Fruit fly (Drosophila melanogaster) whole organism, embryonic: ENCODE results near the gene CG34256.

Experiments
- Awh ChIP-seq: fragments of 200-800 bp; sonication (Bioruptor generic); IDR thresholded peaks from 2 replicates; pipeline ENCODE4, ENCODE4 v1.3.6; 2022; ENCODE audit warnings: missing biosample characterization, missing genetic modification characterization
- Bgb ChIP-seq: fragments of 200-800 bp; sonication (Bioruptor generic); IDR thresholded peaks from 2 replicates; pipeline ENCODE4 v1.3.6; 2022; ENCODE audit warnings: missing biosample characterization, missing genetic modification characterization; ENCODE audit not compliant: partially characterized antibody
- CG10267 ChIP-seq: fragments of 200-800 bp; sonication (Bioruptor generic); optimal IDR thresholded peaks from 2 replicates; lab custom pipeline; 2018; ENCODE audit warnings: missing biosample characterization, mild to moderate bottlenecking, missing genetic modification characterization, moderate library complexity
- CG11247 ChIP-seq: fragments of 200-800 bp; sonication (Bioruptor generic); IDR thresholded peaks from 2 replicates; pipeline ENCODE4 v1.3.6; 2022; ENCODE audit warnings: missing biosample characterization, missing genetic modification characterization
- CG12104 ChIP-seq: fragments of 200-800 bp; sonication (Bioruptor generic); optimal IDR thresholded peaks from 3 replicates; lab custom pipeline; 2016; ENCODE audit warnings: missing biosample characterization, missing genetic modification characterization
- CG12391 ChIP-seq: fragments of 200-800 bp; sonication (Bioruptor generic); optimal IDR thresholded peaks from 3 replicates; lab custom pipeline; 2018; ENCODE audit warnings: missing biosample characterization, mild to moderate bottlenecking, missing genetic modification characterization, moderate library complexity
- CG14965 ChIP-seq: fragments of 200-800 bp; sonication (Bioruptor generic); optimal IDR thresholded peaks from 2 replicates; lab custom pipeline; 2016; ENCODE audit warnings: missing biosample characterization, missing genetic modification characterization, borderline replicate concordance
- CG16863 ChIP-seq: fragments of 200-800 bp; sonication (Bioruptor generic); optimal IDR thresholded peaks from 3 replicates; lab custom pipeline; 2016; ENCODE audit warnings: missing biosample characterization, missing genetic modification characterization
- CG17802 ChIP-seq: fragments of 200-800 bp; sonication (Bioruptor generic); optimal IDR thresholded peaks from 2 replicates; lab custom pipeline; 2018; ENCODE audit warnings: missing biosample characterization, mild to moderate bottlenecking, missing genetic modification characterization, moderate library complexity
- CG2199 ChIP-seq: fragments of 200-800 bp; sonication (Bioruptor generic); IDR thresholded peaks from 3 replicates; pipeline ENCODE4 v1.3.6; 2022; ENCODE audit warnings: missing biosample characterization, missing genetic modification characterization
- CG2889 ChIP-seq: fragments of 200-800 bp; sonication (Bioruptor generic); IDR thresholded peaks from 3 replicates; pipeline ENCODE4 v1.3.6; 2022; ENCODE audit warnings: missing biosample characterization, missing genetic modification characterization
- CG31365 ChIP-seq: fragments of 200-800 bp; sonication (Bioruptor generic); optimal IDR thresholded peaks from 2 replicates; lab custom pipeline; 2018; ENCODE audit warnings: missing biosample characterization, mild to moderate bottlenecking, missing genetic modification characterization
- CG3847 ChIP-seq: fragments of 200-800 bp; sonication (Bioruptor generic); IDR thresholded peaks from 2 replicates; pipeline ENCODE4 v1.3.6; 2022; ENCODE audit warnings: missing biosample characterization, missing genetic modification characterization
- CG4360 ChIP-seq: fragments of 200-800 bp; sonication (Bioruptor generic); IDR thresholded peaks from 2 replicates; pipeline ENCODE4 v1.3.6; 2022; ENCODE audit warnings: missing biosample characterization, missing genetic modification characterization
- CG6175 ChIP-seq: fragments of 200-800 bp; sonication (Bioruptor generic); IDR thresholded peaks from 3 replicates; pipeline ENCODE4 v1.3.6; 2022; ENCODE audit warnings: missing biosample characterization, missing genetic modification characterization
- CG6765 ChIP-seq: fragments of 200-800 bp; sonication (Bioruptor generic); optimal IDR thresholded peaks from 3 replicates; lab custom pipeline; 2017; ENCODE audit warnings: missing biosample characterization, mild to moderate bottlenecking, missing genetic modification characterization
- CG8924 ChIP-seq: fragments of 200-800 bp; optimal IDR thresholded peaks from 3 replicates; lab custom pipeline; 2019; ENCODE audit warnings: missing biosample characterization, mild to moderate bottlenecking, missing genetic modification characterization, moderate library complexity
- ERR ChIP-seq: fragments of 200-800 bp; sonication (Bioruptor generic); optimal IDR thresholded peaks from 2 replicates; lab custom pipeline; 2016; ENCODE audit warnings: missing biosample characterization, missing genetic modification characterization
- Eip74EF ChIP-seq, 2 experiments: fragments of 200-800 bp in 1 of 2; fragments of >200 bp in 1 of 2; sonication (Bioruptor generic) in 1 of 2; optimal IDR thresholded peaks; 2 replicates each; lab custom pipeline; 2017 to 2019; ENCODE audit warnings: missing biosample characterization in 2 of 2, missing genetic modification characterization in 2 of 2, mild to moderate bottlenecking in 1 of 2, moderate library complexity in 1 of 2
- Fer1 ChIP-seq: fragments of 200-800 bp; sonication (Bioruptor generic); optimal IDR thresholded peaks from 2 replicates; lab custom pipeline; 2017; ENCODE audit warnings: missing biosample characterization, mild to moderate bottlenecking, missing genetic modification characterization
- Hr51 ChIP-seq, 2 experiments: fragments of 200-800 bp; sonication (Bioruptor generic); optimal IDR thresholded peaks; 2 replicates in 1 of 2; 3 replicates in 1 of 2; lab custom pipeline; 2016 to 2018; ENCODE audit warnings: missing biosample characterization in 2 of 2, missing genetic modification characterization in 2 of 2, mild to moderate bottlenecking in 1 of 2, moderate library complexity in 1 of 2
- Lhr ChIP-seq: fragments of 200-800 bp; sonication (Bioruptor generic); optimal IDR thresholded peaks from 3 replicates; lab custom pipeline; 2017; ENCODE audit warnings: mild to moderate bottlenecking, missing biosample characterization, missing genetic modification reagents, missing genetic modification characterization
- Med ChIP-seq: fragments of 200-800 bp; sonication (Bioruptor generic); peaks from one replicate; lab custom pipeline; 2016; ENCODE audit warnings: missing biosample characterization, missing genetic modification characterization, mild to moderate bottlenecking, inconsistent platforms, moderate library complexity
- Mes4 ChIP-seq: fragments of 200-800 bp; sonication (Bioruptor generic); optimal IDR thresholded peaks from 2 replicates; lab custom pipeline; 2016; ENCODE audit warnings: missing biosample characterization, missing genetic modification characterization
- Sox102F ChIP-seq: fragments of 200-800 bp; sonication (Bioruptor generic); optimal IDR thresholded peaks from 2 replicates; lab custom pipeline; 2018; ENCODE audit warnings: missing biosample characterization, mild to moderate bottlenecking, missing genetic modification characterization, moderate library complexity
- Xbp1 ChIP-seq: fragments of 200-800 bp; sonication (Bioruptor generic); optimal IDR thresholded peaks from 3 replicates; lab custom pipeline; 2016; ENCODE audit warnings: missing biosample characterization, mild to moderate bottlenecking, missing genetic modification characterization
- abd-A ChIP-seq: fragments of 200-800 bp; sonication (Bioruptor generic); optimal IDR thresholded peaks from 3 replicates; lab custom pipeline; 2019; ENCODE audit warnings: missing biosample characterization, mild to moderate bottlenecking, missing genetic modification characterization, moderate library complexity
- ac ChIP-seq: fragments of 200-800 bp; sonication (Bioruptor generic); optimal IDR thresholded peaks from 3 replicates; lab custom pipeline; 2017; ENCODE audit warnings: missing biosample characterization, mild to moderate bottlenecking, missing genetic modification characterization
- chinmo ChIP-seq: fragments of 200-800 bp; sonication (Bioruptor generic); IDR thresholded peaks from 4 replicates; pipeline ENCODE4 v1.3.6; 2022; ENCODE audit warnings: missing biosample characterization, missing genetic modification characterization; ENCODE audit not compliant: partially characterized antibody
- chn ChIP-seq: fragments of 200-800 bp; sonication (Bioruptor generic); optimal IDR thresholded peaks from 2 replicates; lab custom pipeline; 2016; ENCODE audit warnings: missing biosample characterization, missing genetic modification characterization
- ci ChIP-seq: fragments of 200-800 bp; sonication (Bioruptor generic); IDR thresholded peaks from 3 replicates; pipeline ENCODE4 v1.3.6; 2022; ENCODE audit warnings: missing biosample characterization, missing genetic modification characterization
- gcm ChIP-seq: fragments of 200-800 bp; sonication (Bioruptor generic); optimal IDR thresholded peaks from 2 replicates; lab custom pipeline; 2019; ENCODE audit warnings: missing biosample characterization, mild to moderate bottlenecking, missing genetic modification characterization, moderate library complexity
- grau ChIP-seq: fragments of 200-800 bp; optimal IDR thresholded peaks from 3 replicates; lab custom pipeline; 2019; ENCODE audit warnings: missing biosample characterization, mild to moderate bottlenecking, missing genetic modification characterization, moderate library complexity
- gro ChIP-seq: fragments of 200-800 bp; sonication (Bioruptor generic); optimal IDR thresholded peaks from 2 replicates; lab custom pipeline; 2016; ENCODE audit warnings: missing biosample characterization, missing genetic modification characterization
- kay ChIP-seq: fragments of 200-800 bp; sonication (Bioruptor generic); optimal IDR thresholded peaks from 2 replicates; lab custom pipeline; 2016; ENCODE audit warnings: missing biosample characterization, missing genetic modification characterization
- knrl ChIP-seq: fragments of 200-800 bp; sonication (Bioruptor generic); IDR thresholded peaks from 3 replicates; pipeline ENCODE4 v1.3.6; 2022; ENCODE audit warnings: missing biosample characterization, missing genetic modification characterization; ENCODE audit not compliant: partially characterized antibody
- lab ChIP-seq: fragments of 200-800 bp; sonication (Bioruptor generic); optimal IDR thresholded peaks from 3 replicates; lab custom pipeline; 2017; ENCODE audit warnings: missing biosample characterization, missing genetic modification characterization, mild to moderate bottlenecking, moderate library complexity, missing genetic modification reagents
- lbe ChIP-seq: fragments of 200-800 bp; sonication (Bioruptor generic); optimal IDR thresholded peaks from 2 replicates; lab custom pipeline; 2016; ENCODE audit warnings: missing biosample characterization, mild to moderate bottlenecking, missing genetic modification characterization
- mam ChIP-seq: fragments of 200-800 bp; sonication (Bioruptor generic); optimal IDR thresholded peaks from 3 replicates; lab custom pipeline; 2016; ENCODE audit warnings: missing biosample characterization, missing genetic modification characterization
- mld ChIP-seq: fragments of 200-800 bp; sonication (Bioruptor generic); IDR thresholded peaks from 3 replicates; pipeline ENCODE4 v1.3.6; 2022; ENCODE audit warnings: missing biosample characterization, missing genetic modification characterization; ENCODE audit not compliant: partially characterized antibody
- pan ChIP-seq, 4 experiments: fragments of >200 bp in 3 of 4; fragments of 200-800 bp in 1 of 4; sonication (Bioruptor generic) in 1 of 4; optimal IDR thresholded peaks in 3 of 4; IDR thresholded peaks in 1 of 4; 2 replicates each; pipeline versions ENCODE4 v1.3.6 to Lab custom; 2017 to 2022; ENCODE audit warnings: missing biosample characterization in 2 of 4, missing genetic modification characterization in 2 of 4, mixed read lengths in 1 of 4
- pros ChIP-seq: fragments of 200-800 bp; sonication (Bioruptor generic); optimal IDR thresholded peaks from 3 replicates; lab custom pipeline; 2019; ENCODE audit warnings: missing biosample characterization, mild to moderate bottlenecking, missing genetic modification characterization, moderate library complexity
- sna ChIP-seq: fragments of 200-800 bp; sonication (Bioruptor generic); IDR thresholded peaks from 2 replicates; pipeline ENCODE4 v1.3.6; 2022; ENCODE audit warnings: missing biosample characterization, missing genetic modification characterization; ENCODE audit not compliant: partially characterized antibody
- stc ChIP-seq: fragments of 200-800 bp; sonication (Bioruptor generic); IDR thresholded peaks from 2 replicates; pipeline ENCODE4 v1.3.6; 2022; ENCODE audit warnings: missing biosample characterization, missing genetic modification characterization
- z ChIP-seq: fragments of 200-800 bp; sonication (Bioruptor generic); IDR thresholded peaks from 3 replicates; pipeline ENCODE4 v1.3.6; 2022; ENCODE audit warnings: missing biosample characterization, missing genetic modification characterization

Gene CG34256

dm6 chr3L:19018440-19018839 lies 28.8 kb upstream of the CG34256 start (continued):
- TF ChIP-seq lab, result no peak
- TF ChIP-seq gro (GFP tag; lab: Kevin White, UChicago), result no peak
- no peak for TF ChIP-seq CG3847
- TF ChIP-seq chn (GFP tag; lab: Kevin White, UChicago), result no peak
- no peak for TF ChIP-seq Sox102F
- TF ChIP-seq CG31365 (tag; lab: Kevin White, UChicago), result no peak
- peak; percentile 31 for TF ChIP-seq mam (GFP tag; lab: Kevin White, UChicago)
- TF ChIP-seq z (GFP tag; lab: Robert Waterston, UW), result no peak
- TF ChIP-seq knrl (GFP tag; lab: Robert Waterston, UW), result no peak
- no peak for TF ChIP-seq CG17802 (tag; lab: Kevin White, UChicago)
- no peak for TF ChIP-seq Mes4 (GFP tag; lab: Kevin White, UChicago)
- TF ChIP-seq Lhr (GFP tag; lab: Kevin White, UChicago), result no peak
- TF ChIP-seq ERR, result no peak
- no peak for TF ChIP-seq CG2889 (GFP tag; lab: Robert Waterston, UW)
- TF ChIP-seq CG2199 (GFP tag; lab: Robert Waterston, UW), result 0 out of 3 replicates have a peak, but pooled peaks have one; percentile 44
- TF ChIP-seq Xbp1 (GFP tag; lab: Kevin White, UChicago), result no peak
- TF ChIP-seq ac (GFP tag; lab: Kevin White, UChicago), result no peak
- TF ChIP-seq ci (GFP tag; lab: Robert Waterston, UW), result 0 out of 3 replicates have a peak, but pooled peaks have one; percentile 17
- TF ChIP-seq CG14965 (GFP tag; lab: Kevin White, UChicago), result no peak
- no peak for TF ChIP-seq Awh (GFP tag; lab: Robert Waterston, UW)
- TF ChIP-seq Hr51 (GFP tag; optimal IDR thresholded peaks at IDR 0.05; lab: Kevin White, UChicago), result no peak
- TF ChIP-seq CG16863 (GFP tag; lab: Kevin White, UChicago), result no peak
- no peak for TF ChIP-seq kay (GFP tag; lab: Kevin White, UChicago)

dm6 chr3L:19016805-19017161 lies 27.2 kb upstream of the CG34256 start:
- TF ChIP-seq CG11247 (GFP tag; lab: Robert Waterston, UW), result 0 out of 2 replicates have a peak, but pooled peaks have one; percentile 6
- TF ChIP-seq CG6175 (GFP tag; lab: Robert Waterston, UW), result peak; percentile 61; the same call in 2 of the 3 replicates
- TF ChIP-seq gcm (GFP tag; lab: Kevin White, UChicago), result no peak
- TF ChIP-seq CG4360, result peak; percentile 81
- TF ChIP-seq Med (GFP tag; lab: Kevin White, UChicago), result peak; percentile 46
- peak in 1 of 2 experiments; percentile 44 for TF ChIP-seq Eip74EF (GFP tag; optimal IDR thresholded peaks at IDR 0.05; lab: Kevin White, UChicago)
- TF ChIP-seq CG12104 (GFP tag; lab: Kevin White, UChicago), result peak; percentile 23
- no peak for TF ChIP-seq pan (optimal IDR thresholded peaks at IDR 0.05; lab: Kevin White, UChicago)
- peak in 1 of 2 experiments; percentile 4 for TF ChIP-seq pan (GFP tag; optimal IDR thresholded peaks at IDR 0.05 in 1 of 2, IDR thresholded peaks at IDR 0.05 in 1 of 2)
- no peak for TF ChIP-seq Fer1 (GFP tag; lab: Kevin White, UChicago)
- TF ChIP-seq abd-A (tag; lab: Kevin White, UChicago), result peak; percentile 19
- TF ChIP-seq chinmo, result peak; percentile 72; the same call in 2 of the 4 replicates
- TF ChIP-seq Awh (GFP tag; lab: Robert Waterston, UW), result peak; percentile 80
- no peak for TF ChIP-seq CG10267 (tag; lab: Kevin White, UChicago)

- peak; percentile 33 for TF ChIP-seq CG12391 (tag; lab: Kevin White, UChicago)
- peak; percentile 61 for TF ChIP-seq grau
- TF ChIP-seq pros (GFP tag; lab: Kevin White, UChicago), result peak; percentile 12
- peak; percentile 52 for TF ChIP-seq CG8924 (tag; lab: Kevin White, UChicago)
- TF ChIP-seq Bgb (GFP tag; lab: Robert Waterston, UW), result peak; percentile 27; the same call in 1 of the 2 replicates
- peak; percentile 56 for TF ChIP-seq Sox102F
- no peak for TF ChIP-seq mld (GFP tag; lab: Robert Waterston, UW)
- TF ChIP-seq lbe (GFP tag; lab: Kevin White, UChicago), result no peak
- TF ChIP-seq CG3847, result no peak
- TF ChIP-seq Lhr (GFP tag; lab: Kevin White, UChicago), result no peak
- TF ChIP-seq CG6765 (GFP tag; lab: Kevin White, UChicago), result peak; percentile 33
- peak; percentile 20; the same call in 1 of the 2 replicates for TF ChIP-seq stc
- 0 out of 2 replicates have a peak, but pooled peaks have one; percentile 36 for TF ChIP-seq sna (GFP tag; lab: Robert Waterston, UW)
These were observed 26.7 kb upstream of the CG34256 start for dm6 chr3L:19016133-19016804.
